Worm (Caenorhabditis elegans) whole organism, early embryonic: Measurements from ENCODE around the gene scl-8.
A peak's percentile ranks its signal among the peaks of the same experiment; 100 is the strongest.

ENCODE experiments used
- B0310.2 ChIP-seq: sonication (generic microtip); optimal IDR thresholded peaks from 2 replicates; lab custom pipeline; 2016; ENCODE audit warnings: mild to moderate bottlenecking, missing genetic modification characterization, missing compliant biosample characterization
- F13C5.2 ChIP-seq: sonication (generic microtip); optimal IDR thresholded peaks from 2 replicates; lab custom pipeline; 2017; ENCODE audit warnings: mild to moderate bottlenecking, missing genetic modification characterization, inconsistent platforms, missing compliant biosample characterization
- aly-1 ChIP-seq: sonication (generic microtip); optimal IDR thresholded peaks from 2 replicates; lab custom pipeline; 2016; ENCODE audit warnings: missing genetic modification characterization, missing compliant biosample characterization
- ama-1 ChIP-seq: fragments of 150-350 bp; optimal IDR thresholded peaks from 2 replicates; lab custom pipeline; 2014
- ceh-13 ChIP-seq: fragments of 200-800 bp; sonication (Bioruptor generic); optimal IDR thresholded peaks from 2 replicates; lab custom pipeline; 2018; ENCODE audit warnings: mild to moderate bottlenecking, missing genetic modification characterization, missing compliant biosample characterization
- ceh-36 ChIP-seq: sonication (generic microtip); optimal IDR thresholded peaks from 2 replicates; lab custom pipeline; 2016; ENCODE audit warnings: missing genetic modification characterization, inconsistent platforms, missing compliant biosample characterization
- ets-7 ChIP-seq: sonication (generic microtip); optimal IDR thresholded peaks from 2 replicates; lab custom pipeline; 2016; ENCODE audit warnings: missing genotype, missing genetic modification characterization, missing compliant biosample characterization
- flt-1 ChIP-seq: fragments of 200-800 bp; sonication (Bioruptor generic); IDR thresholded peaks from 2 replicates; pipeline ENCODE4 v1.3.6; 2022; ENCODE audit warnings: missing genetic modification characterization, missing compliant biosample characterization
- hmbx-1 ChIP-seq: sonication (generic microtip); optimal IDR thresholded peaks from 2 replicates; lab custom pipeline; 2016; ENCODE audit warnings: mild to moderate bottlenecking, missing genetic modification characterization, missing compliant biosample characterization
- hmg-4 ChIP-seq: fragments of 200-800 bp; sonication (Bioruptor generic); optimal IDR thresholded peaks from 2 replicates; lab custom pipeline; 2018; ENCODE audit warnings: mild to moderate bottlenecking, missing genetic modification characterization, missing compliant biosample characterization
- hnd-1 ChIP-seq: sonication (generic microtip); optimal IDR thresholded peaks from 2 replicates; lab custom pipeline; 2016; ENCODE audit warnings: missing genetic modification characterization, missing compliant biosample characterization
- pes-1 ChIP-seq: fragments of 200-800 bp; sonication (Bioruptor generic); IDR thresholded peaks from 2 replicates; pipeline ENCODE4 v1.3.6; 2022; ENCODE audit warnings: missing genetic modification reagents, missing genetic modification characterization, missing compliant biosample characterization
- scrt-1 ChIP-seq: fragments of 200-800 bp; sonication (Bioruptor generic); IDR thresholded peaks from 2 replicates; pipeline ENCODE4 v1.3.6; 2022; ENCODE audit warnings: missing genetic modification characterization, missing compliant biosample characterization
- sea-1 ChIP-seq: fragments of 200-800 bp; sonication (Bioruptor generic); conservative IDR thresholded peaks from 2 replicates; pipeline ENCODE4 v1.3.6; 2022; ENCODE audit warnings: missing genetic modification characterization, missing compliant biosample characterization
- tbx-11 ChIP-seq: fragments of 200-800 bp; sonication (Bioruptor generic); IDR thresholded peaks from 2 replicates; pipeline ENCODE4 v1.3.6; 2022; ENCODE audit warnings: missing genetic modification characterization, missing compliant biosample characterization
- tbx-37 ChIP-seq: fragments of 200-800 bp; sonication (Bioruptor generic); conservative IDR thresholded peaks from 2 replicates; pipeline ENCODE4 v1.3.6; 2022; ENCODE audit warnings: missing genetic modification reagents, missing genetic modification characterization, missing compliant biosample characterization
- tra-4 ChIP-seq: sonication (generic microtip); optimal IDR thresholded peaks from 2 replicates; lab custom pipeline; 2017; ENCODE audit warnings: missing genetic modification characterization, missing compliant biosample characterization

The scl-8 gene

ce11 chrIV:13029674-13030466 lies 41.7 kb upstream of the scl-8 start:
- TF ChIP-seq hmbx-1 (no peak), scrt-1 (GFP tag; lab: Robert Waterston, UW) (no peak), ceh-13 (GFP tag; lab: Kevin White, UChicago) (no peak), sea-1 (GFP tag; lab: Robert Waterston, UW) (no peak), flt-1 (GFP tag; lab: Robert Waterston, UW) (no peak), pes-1 (0 out of 2 replicates have a peak, but pooled peaks have one; percentile 19), ceh-36 (tag; lab: Kevin White, UChicago) (no peak), tra-4 (tag; lab: Kevin White, UChicago) (no peak), ama-1 (lab: Kevin White, UChicago) (no peak), tbx-11 (GFP tag; lab: Robert Waterston, UW) (no peak), hmg-4 (peak; percentile 91), B0310.2 (tag; lab: Kevin White, UChicago) (no peak), hnd-1 (tag; lab: Kevin White, UChicago) (no peak), F13C5.2 (peak; percentile 77), ets-7 (tag; lab: Kevin White, UChicago) (peak; percentile 46), tbx-37 (no peak), aly-1 (tag; lab: Kevin White, UChicago) (no peak)

ce11 chrIV:13030467-13031299 lies 40.9 kb upstream of the scl-8 start:
- TF ChIP-seq B0310.2 (tag; lab: Kevin White, UChicago): no peak
- TF ChIP-seq tbx-11 (GFP tag; lab: Robert Waterston, UW): no peak
- TF ChIP-seq ceh-36 (tag; lab: Kevin White, UChicago): no peak
- no peak for TF ChIP-seq pes-1
- no peak for TF ChIP-seq tbx-37
- TF ChIP-seq ceh-13 (GFP tag; lab: Kevin White, UChicago): no peak
- no peak for TF ChIP-seq aly-1 (tag; lab: Kevin White, UChicago)
- no peak; the same call in 1 of the 2 replicates for TF ChIP-seq sea-1 (GFP tag; lab: Robert Waterston, UW)
- TF ChIP-seq hnd-1 (tag; lab: Kevin White, UChicago): no peak
- TF ChIP-seq scrt-1 (GFP tag; lab: Robert Waterston, UW): no peak
- no peak; the same call in 1 of the 2 replicates for TF ChIP-seq flt-1 (GFP tag; lab: Robert Waterston, UW)
- TF ChIP-seq ama-1 (lab: Kevin White, UChicago): no peak
- no peak for TF ChIP-seq ets-7 (tag; lab: Kevin White, UChicago)
- TF ChIP-seq hmbx-1: no peak
- TF ChIP-seq F13C5.2: peak; percentile 12
- peak; percentile 43 for TF ChIP-seq hmg-4

ce11 chrIV:13032153-13032552 lies 39.4 kb upstream of the scl-8 start:
- no peak for TF ChIP-seq flt-1 (GFP tag; lab: Robert Waterston, UW)
- TF ChIP-seq hmg-4: no peak
- no peak for TF ChIP-seq F13C5.2
- TF ChIP-seq hmbx-1: no peak
- no peak for TF ChIP-seq tra-4 (tag; lab: Kevin White, UChicago)
- no peak for TF ChIP-seq ceh-13 (GFP tag; lab: Kevin White, UChicago)
- TF ChIP-seq scrt-1 (GFP tag; lab: Robert Waterston, UW): no peak
- TF ChIP-seq hnd-1 (tag; lab: Kevin White, UChicago): no peak
- TF ChIP-seq ets-7 (tag; lab: Kevin White, UChicago): no peak
- no peak for TF ChIP-seq ama-1 (lab: Kevin White, UChicago)
- no peak for TF ChIP-seq sea-1 (GFP tag; lab: Robert Waterston, UW)
- no peak for TF ChIP-seq tbx-11 (GFP tag; lab: Robert Waterston, UW)
- no peak for TF ChIP-seq tbx-37
- no peak for TF ChIP-seq aly-1 (tag; lab: Kevin White, UChicago)

ce11 chrIV:13033516-13033915 lies 38.0 kb upstream of the scl-8 start:
- TF ChIP-seq ets-7 (tag; lab: Kevin White, UChicago): no peak
- peak; percentile 9 for TF ChIP-seq ama-1 (lab: Kevin White, UChicago)

ce11 chrIV:13035302-13035701 lies 36.2 kb upstream of the scl-8 start:
- TF ChIP-seq tbx-11 (GFP tag; lab: Robert Waterston, UW) (no peak), F13C5.2 (no peak), ama-1 (lab: Kevin White, UChicago) (no peak), pes-1 (no peak), sea-1 (GFP tag; lab: Robert Waterston, UW) (no peak), flt-1 (GFP tag; lab: Robert Waterston, UW) (no peak), tbx-37 (no peak), scrt-1 (GFP tag; lab: Robert Waterston, UW) (no peak), hnd-1 (tag; lab: Kevin White, UChicago) (no peak), B0310.2 (tag; lab: Kevin White, UChicago) (no peak), ceh-13 (GFP tag; lab: Kevin White, UChicago) (no peak), ceh-36 (tag; lab: Kevin White, UChicago) (no peak), hmg-4 (no peak), aly-1 (tag; lab: Kevin White, UChicago) (no peak), ets-7 (tag; lab: Kevin White, UChicago) (no peak), hmbx-1 (no peak), tra-4 (tag; lab: Kevin White, UChicago) (no peak)

ce11 chrIV:13036835-13037234 lies 34.7 kb upstream of the scl-8 start:
- TF ChIP-seq tbx-37 (no peak), scrt-1 (GFP tag; lab: Robert Waterston, UW) (no peak), B0310.2 (tag; lab: Kevin White, UChicago) (no peak), hmbx-1 (no peak), F13C5.2 (no peak), flt-1 (GFP tag; lab: Robert Waterston, UW) (no peak), hmg-4 (no peak), tra-4 (tag; lab: Kevin White, UChicago) (no peak), ama-1 (lab: Kevin White, UChicago) (no peak), ets-7 (tag; lab: Kevin White, UChicago) (no peak), sea-1 (GFP tag; lab: Robert Waterston, UW) (no peak), ceh-36 (tag; lab: Kevin White, UChicago) (no peak), hnd-1 (tag; lab: Kevin White, UChicago) (no peak), aly-1 (tag; lab: Kevin White, UChicago) (no peak)
